Fruit fly (Drosophila melanogaster) whole organism, embryonic: Measurements from ENCODE around the gene CG42763.

Source experiments
- Aef1 ChIP-seq: fragments of 200-800 bp; sonication (Bioruptor generic); IDR thresholded peaks from 3 replicates; pipeline ENCODE4 v1.3.6; 2022; ENCODE audit warnings: missing biosample characterization, missing genetic modification characterization
- CG10366 ChIP-seq: fragments of 200-800 bp; sonication (Bioruptor generic); IDR thresholded peaks from 2 replicates; pipeline ENCODE4 v1.3.6; 2022; ENCODE audit warnings: missing biosample characterization, missing genetic modification characterization
- CG12236 ChIP-seq: fragments of 200-800 bp; sonication (Bioruptor generic); optimal IDR thresholded peaks from 2 replicates; lab custom pipeline; 2016; ENCODE audit warnings: missing biosample characterization, missing genetic modification characterization
- CG15514 ChIP-seq: fragments of 200-800 bp; sonication (Bioruptor generic); optimal IDR thresholded peaks from 3 replicates; lab custom pipeline; 2017; ENCODE audit warnings: missing biosample characterization, missing genetic modification characterization, mild to moderate bottlenecking, moderate library complexity, missing genetic modification reagents
- CG15601 ChIP-seq: fragments of 200-800 bp; sonication (Bioruptor generic); optimal IDR thresholded peaks from 3 replicates; lab custom pipeline; 2019; ENCODE audit warnings: missing biosample characterization, mild to moderate bottlenecking, missing genetic modification characterization, moderate library complexity
- CG1602 ChIP-seq: fragments of 200-800 bp; sonication (Bioruptor generic); optimal IDR thresholded peaks from 3 replicates; lab custom pipeline; 2016; ENCODE audit warnings: missing biosample characterization, missing genetic modification characterization
- CG17568 ChIP-seq: fragments of 200-800 bp; sonication (Bioruptor generic); optimal IDR thresholded peaks from 2 replicates; lab custom pipeline; 2018; ENCODE audit warnings: missing biosample characterization, mild to moderate bottlenecking, missing genetic modification characterization, moderate library complexity
- CG1792 ChIP-seq: fragments of 200-800 bp; sonication (Bioruptor generic); optimal IDR thresholded peaks from 2 replicates; lab custom pipeline; 2016; ENCODE audit warnings: missing biosample characterization, missing genetic modification characterization
- CG18011 ChIP-seq: fragments of 200-800 bp; sonication (Bioruptor generic); optimal IDR thresholded peaks from 2 replicates; lab custom pipeline; 2017; ENCODE audit warnings: missing biosample characterization, missing genetic modification characterization, mild to moderate bottlenecking, moderate library complexity, missing genotype
- CG18599 ChIP-seq: fragments of 200-800 bp; sonication (Bioruptor generic); optimal IDR thresholded peaks from 3 replicates; lab custom pipeline; 2017; ENCODE audit warnings: missing biosample characterization, missing genetic modification characterization, mild to moderate bottlenecking, moderate library complexity, missing genetic modification reagents
- CG18619 ChIP-seq: fragments of 200-800 bp; sonication (Bioruptor generic); optimal IDR thresholded peaks from 3 replicates; lab custom pipeline; 2017; ENCODE audit warnings: missing biosample characterization, mild to moderate bottlenecking, missing genetic modification characterization
- CG2202 ChIP-seq: fragments of 200-800 bp; sonication (Bioruptor generic); optimal IDR thresholded peaks from 2 replicates; lab custom pipeline; 2018; ENCODE audit warnings: missing biosample characterization, mild to moderate bottlenecking, missing genetic modification characterization
- CG31365 ChIP-seq: fragments of 200-800 bp; sonication (Bioruptor generic); optimal IDR thresholded peaks from 2 replicates; lab custom pipeline; 2018; ENCODE audit warnings: missing biosample characterization, mild to moderate bottlenecking, missing genetic modification characterization
- CG31441 ChIP-seq: fragments of 200-800 bp; sonication (Bioruptor generic); IDR thresholded peaks from 2 replicates; pipeline ENCODE4 v1.3.6; 2022; ENCODE audit warnings: missing biosample characterization, missing genetic modification characterization
- CG32767 ChIP-seq: fragments of 200-800 bp; sonication (Bioruptor generic); IDR thresholded peaks from 2 replicates; pipeline ENCODE4 v1.3.6; 2022; ENCODE audit warnings: missing biosample characterization, missing genetic modification characterization
- CG34224 ChIP-seq: fragments of 200-800 bp; sonication (Bioruptor generic); IDR thresholded peaks from 3 replicates; pipeline ENCODE4 v1.3.6; 2022; ENCODE audit warnings: missing biosample characterization, missing genetic modification characterization; ENCODE audit not compliant: partially characterized antibody
- CG43689 ChIP-seq: fragments of 200-800 bp; sonication (Bioruptor generic); IDR thresholded peaks from 2 replicates; pipeline ENCODE4 v1.3.6; 2022; ENCODE audit warnings: missing biosample characterization, missing genetic modification characterization
- CG4854 ChIP-seq: fragments of 200-800 bp; sonication (Bioruptor generic); optimal IDR thresholded peaks from 2 replicates; lab custom pipeline; 2016; ENCODE audit warnings: missing biosample characterization, missing genetic modification characterization, inconsistent platforms
- CG6254 ChIP-seq: fragments of 200-800 bp; sonication (Bioruptor generic); optimal IDR thresholded peaks from 3 replicates; lab custom pipeline; 2017; ENCODE audit warnings: mild to moderate bottlenecking, missing biosample characterization, missing genetic modification reagents, missing genetic modification characterization
- CG7271 ChIP-seq: fragments of 200-800 bp; sonication (Bioruptor generic); optimal IDR thresholded peaks from 2 replicates; lab custom pipeline; 2018; ENCODE audit warnings: missing biosample characterization, mild to moderate bottlenecking, missing genetic modification characterization, moderate library complexity
- CG7372 ChIP-seq: fragments of 200-800 bp; sonication (Bioruptor generic); IDR thresholded peaks from 2 replicates; pipeline ENCODE4 v1.3.6; 2022; ENCODE audit warnings: missing biosample characterization, missing genetic modification characterization
- CG8765 ChIP-seq: fragments of 200-800 bp; sonication (Bioruptor generic); IDR thresholded peaks from 2 replicates; pipeline ENCODE4 v1.3.6; 2022; ENCODE audit warnings: missing biosample characterization, missing genetic modification characterization
- CG9609 ChIP-seq: fragments of 200-800 bp; sonication (Bioruptor generic); optimal IDR thresholded peaks from 3 replicates; lab custom pipeline; 2016; ENCODE audit warnings: missing biosample characterization, missing genetic modification characterization
- CG9797 ChIP-seq: fragments of 200-800 bp; sonication (Bioruptor generic); optimal IDR thresholded peaks from 3 replicates; lab custom pipeline; 2018; ENCODE audit warnings: missing biosample characterization, mild to moderate bottlenecking, missing genetic modification characterization
- CkIIα-i1 ChIP-seq: fragments of 200-800 bp; sonication (Bioruptor generic); IDR thresholded peaks from 2 replicates; pipeline ENCODE4 v1.3.6; 2022; ENCODE audit warnings: missing biosample characterization, missing genetic modification characterization
- Dad ChIP-seq: fragments of 200-800 bp; sonication (Bioruptor generic); optimal IDR thresholded peaks from 3 replicates; lab custom pipeline; 2016; ENCODE audit warnings: missing biosample characterization, missing genetic modification characterization
- HLH4C ChIP-seq: fragments of 200-800 bp; sonication (Bioruptor generic); IDR thresholded peaks from 3 replicates; pipeline ENCODE4 v1.3.6; 2022; ENCODE audit warnings: missing biosample characterization, missing genetic modification characterization; ENCODE audit not compliant: partially characterized antibody
- Med ChIP-seq: fragments of 200-800 bp; sonication (Bioruptor generic); peaks from one replicate; lab custom pipeline; 2016; ENCODE audit warnings: missing biosample characterization, missing genetic modification characterization, mild to moderate bottlenecking, inconsistent platforms, moderate library complexity
- NC2β ChIP-seq: fragments of 200-800 bp; sonication (Bioruptor generic); optimal IDR thresholded peaks from 2 replicates; lab custom pipeline; 2016; ENCODE audit warnings: missing biosample characterization, missing genetic modification characterization
- NFAT ChIP-seq: fragments of 200-800 bp; sonication (Bioruptor generic); IDR thresholded peaks from 2 replicates; pipeline ENCODE4 v1.3.6; 2022; ENCODE audit warnings: missing biosample characterization, missing genetic modification characterization
- PHDP ChIP-seq: fragments of 200-800 bp; sonication (Bioruptor generic); optimal IDR thresholded peaks from 3 replicates; lab custom pipeline; 2018; ENCODE audit warnings: missing biosample characterization, mild to moderate bottlenecking, missing genetic modification characterization, moderate library complexity
- Rx ChIP-seq: fragments of 200-800 bp; sonication (Bioruptor generic); IDR thresholded peaks from 2 replicates; pipeline ENCODE4 v1.3.6; 2022; ENCODE audit warnings: missing biosample characterization, missing genetic modification characterization
- Sin3A ChIP-seq: fragments of >200 bp; optimal IDR thresholded peaks from 2 replicates; lab custom pipeline; 2018
- Taf1 ChIP-seq: fragments of 200-800 bp; sonication (Bioruptor generic); IDR thresholded peaks from 2 replicates; pipeline ENCODE4 v1.3.6; 2022; ENCODE audit warnings: missing biosample characterization, missing genetic modification characterization
- br ChIP-seq: fragments of >200 bp; optimal IDR thresholded peaks from 2 replicates; lab custom pipeline; 2017
- dpn ChIP-seq, 2 experiments: fragments of 200-800 bp; sonication (Bioruptor generic); optimal IDR thresholded peaks; 3 replicates each; lab custom pipeline; 2016; ENCODE audit warnings: missing biosample characterization in 2 of 2, missing genetic modification characterization in 2 of 2
- gt ChIP-seq: fragments of 200-800 bp; sonication (Bioruptor generic); IDR thresholded peaks from 2 replicates; pipeline ENCODE4 v1.3.6; 2022; ENCODE audit warnings: missing biosample characterization, missing genetic modification characterization
- ind ChIP-seq: fragments of 200-800 bp; sonication (Bioruptor generic); optimal IDR thresholded peaks from 3 replicates; lab custom pipeline; 2016; ENCODE audit warnings: missing biosample characterization, missing genetic modification characterization
- jing ChIP-seq: fragments of 200-800 bp; sonication (Bioruptor generic); optimal IDR thresholded peaks from 2 replicates; lab custom pipeline; 2018; ENCODE audit warnings: missing biosample characterization, mild to moderate bottlenecking, missing genetic modification characterization
- kni ChIP-seq: fragments of 200-800 bp; sonication (Bioruptor generic); optimal IDR thresholded peaks from 3 replicates; lab custom pipeline; 2017; ENCODE audit warnings: mild to moderate bottlenecking, missing biosample characterization, missing genetic modification reagents, missing genetic modification characterization
- luna ChIP-seq: fragments of 200-800 bp; sonication (Bioruptor generic); optimal IDR thresholded peaks from 2 replicates; lab custom pipeline; 2016; ENCODE audit warnings: missing biosample characterization, missing genetic modification characterization
- maf-S ChIP-seq: fragments of 200-800 bp; sonication (Bioruptor generic); optimal IDR thresholded peaks from 2 replicates; lab custom pipeline; 2016; ENCODE audit warnings: missing biosample characterization, missing genetic modification characterization
- p53 ChIP-seq: fragments of 200-800 bp; sonication (Bioruptor generic); optimal IDR thresholded peaks from 2 replicates; lab custom pipeline; 2016; ENCODE audit warnings: missing biosample characterization, missing genetic modification characterization
- pros ChIP-seq: fragments of 200-800 bp; sonication (Bioruptor generic); optimal IDR thresholded peaks from 3 replicates; lab custom pipeline; 2019; ENCODE audit warnings: missing biosample characterization, mild to moderate bottlenecking, missing genetic modification characterization, moderate library complexity
- sens-2 ChIP-seq: fragments of 200-800 bp; sonication (Bioruptor generic); IDR thresholded peaks from 2 replicates; pipeline ENCODE4 v1.3.6; 2022; ENCODE audit warnings: missing biosample characterization, missing genetic modification characterization
- sim ChIP-seq: fragments of 200-800 bp; sonication (Bioruptor generic); IDR thresholded peaks from 2 replicates; pipeline ENCODE4 v1.3.6; 2022; ENCODE audit warnings: missing biosample characterization, missing genetic modification characterization
- ssp ChIP-seq: fragments of 200-800 bp; sonication (Bioruptor generic); IDR thresholded peaks from 2 replicates; pipeline ENCODE4 v1.3.6; 2022; ENCODE audit warnings: missing biosample characterization, missing genetic modification characterization
- tll ChIP-seq, 2 experiments: fragments of 200-800 bp in 1 of 2; fragments of >200 bp in 1 of 2; sonication (Bioruptor generic) in 1 of 2; optimal IDR thresholded peaks; 2 replicates each; lab custom pipeline; 2017 to 2019; ENCODE audit warnings: missing biosample characterization in 2 of 2, missing genetic modification characterization in 2 of 2, mild to moderate bottlenecking in 1 of 2, moderate library complexity in 1 of 2
- tx ChIP-seq: fragments of 200-800 bp; sonication (Bioruptor generic); optimal IDR thresholded peaks from 2 replicates; lab custom pipeline; 2016; ENCODE audit warnings: missing biosample characterization, missing genetic modification characterization
- unpg ChIP-seq: fragments of 200-800 bp; sonication (Bioruptor generic); optimal IDR thresholded peaks from 3 replicates; lab custom pipeline; 2018; ENCODE audit warnings: missing biosample characterization, mild to moderate bottlenecking, missing genetic modification characterization, moderate library complexity
- yki ChIP-seq: fragments of >200 bp; optimal IDR thresholded peaks from 3 replicates; lab custom pipeline; 2018
- zfh1 ChIP-seq: fragments of 200-800 bp; sonication (Bioruptor generic); IDR thresholded peaks from 3 replicates; pipeline ENCODE4 v1.3.6; 2022; ENCODE audit warnings: missing biosample characterization, missing genetic modification characterization

CG42763 gene

dm6 chr2L:8164219-8164618, 19.3 kb upstream of the CG42763 start (continued):
- TF ChIP-seq gt (GFP tag; lab: Robert Waterston, UW), result 0 out of 2 replicates have a peak, but pooled peaks have one; percentile 11
- TF ChIP-seq CG4854 (GFP tag; lab: Kevin White, UChicago), result peak; percentile 72
- no peak for TF ChIP-seq Aef1 (GFP tag; lab: Robert Waterston, UW)
- no peak for TF ChIP-seq CG18011 (GFP tag; lab: Kevin White, UChicago)
- peak; percentile 31 for TF ChIP-seq CG7271 (tag; lab: Kevin White, UChicago)
- peak; percentile 76 for TF ChIP-seq CG1602 (GFP tag; lab: Kevin White, UChicago)
- TF ChIP-seq br (lab: Kevin White, UChicago), result no peak
- TF ChIP-seq ssp (GFP tag; lab: Robert Waterston, UW), result no peak
- peak; percentile 4 for TF ChIP-seq Dad (GFP tag; lab: Kevin White, UChicago)
- no peak for TF ChIP-seq yki (lab: Kevin White, UChicago)
- TF ChIP-seq tx (GFP tag; lab: Kevin White, UChicago), result no peak
- peak; percentile 90 for TF ChIP-seq CG6254 (GFP tag; lab: Kevin White, UChicago)
- peak; percentile 76 for TF ChIP-seq PHDP (tag; lab: Kevin White, UChicago)
- TF ChIP-seq CG32767, result peak; percentile 53; the same call in 1 of the 2 replicates
- peak; percentile 41; the same call in 1 of the 2 replicates for TF ChIP-seq CG43689
- peak; percentile 82 for TF ChIP-seq CG18619 (GFP tag; lab: Kevin White, UChicago)
- no peak for TF ChIP-seq CG8765
- TF ChIP-seq unpg (GFP tag; lab: Kevin White, UChicago), result peak; percentile 81
- no peak for TF ChIP-seq tll (GFP tag; optimal IDR thresholded peaks at IDR 0.05; lab: Kevin White, UChicago)
- no peak for TF ChIP-seq HLH4C
- TF ChIP-seq CG9797 (GFP tag; lab: Kevin White, UChicago), result no peak
- TF ChIP-seq CG10366 (GFP tag; lab: Robert Waterston, UW), result no peak; the same call in 1 of the 2 replicates
- TF ChIP-seq ind (GFP tag; lab: Kevin White, UChicago), result no peak
- peak; percentile 92 for TF ChIP-seq CG17568 (GFP tag; lab: Kevin White, UChicago)
- TF ChIP-seq CG18599, result peak; percentile 68
- TF ChIP-seq CG9609 (GFP tag; lab: Kevin White, UChicago), result peak; percentile 28
- no peak for TF ChIP-seq Taf1 (GFP tag; lab: Robert Waterston, UW)
- TF ChIP-seq CG7372, result no peak
- peak; percentile 74 for TF ChIP-seq sens-2 (GFP tag; lab: Robert Waterston, UW)
- TF ChIP-seq dpn (GFP tag; optimal IDR thresholded peaks at IDR 0.05; lab: Kevin White, UChicago), result peak; percentile 45 to 58
- TF ChIP-seq CG2202 (tag; lab: Kevin White, UChicago), result peak; percentile 92
- TF ChIP-seq luna (GFP tag; lab: Kevin White, UChicago), result peak; percentile 20
- TF ChIP-seq sim (GFP tag; lab: Robert Waterston, UW), result peak; percentile 73
- peak; percentile 18 for TF ChIP-seq p53
- TF ChIP-seq CG15514 (GFP tag; lab: Kevin White, UChicago), result peak; percentile 54
- TF ChIP-seq CkIIα-i1, result no peak
- TF ChIP-seq CG15601 (tag; lab: Kevin White, UChicago), result peak; percentile 95
- peak; percentile 63 for TF ChIP-seq maf-S (GFP tag; lab: Kevin White, UChicago)
- peak; percentile 50 for TF ChIP-seq CG31365
- TF ChIP-seq pros, result no peak
- peak; percentile 87 for TF ChIP-seq CG31441 (GFP tag; lab: Robert Waterston, UW)
- no peak for TF ChIP-seq Sin3A (lab: Kevin White, UChicago)
- TF ChIP-seq CG1792, result peak; percentile 80
- TF ChIP-seq jing, result peak; percentile 55
- peak; percentile 24; the same call in 1 of the 2 replicates for TF ChIP-seq Rx (GFP tag; lab: Robert Waterston, UW)
- TF ChIP-seq CG12236 (GFP tag; lab: Kevin White, UChicago), result peak; percentile 85
- peak; percentile 88 for TF ChIP-seq zfh1
- TF ChIP-seq Med (GFP tag; lab: Kevin White, UChicago), result peak; percentile 90
- no peak for TF ChIP-seq NFAT (GFP tag; lab: Robert Waterston, UW)
- TF ChIP-seq CG34224 (GFP tag; lab: Robert Waterston, UW), result no peak
- TF ChIP-seq kni (GFP tag; lab: Kevin White, UChicago), result peak; percentile 76
- TF ChIP-seq NC2β (GFP tag; lab: Kevin White, UChicago), result peak; percentile 73
